Worm (Caenorhabditis elegans) whole organism, L4 larva: ENCODE results near the gene asp-16.
A peak's percentile ranks its signal among the peaks of the same experiment; 100 is the strongest.

Experiments
- D1046.2 ChIP-seq: fragments of 200-800 bp; sonication (Bioruptor generic); IDR thresholded peaks from 2 replicates; pipeline ENCODE4 v1.3.6; 2022; ENCODE audit warnings: missing genetic modification characterization, missing compliant biosample characterization
- F10B5.3 ChIP-seq: sonication (generic microtip); optimal IDR thresholded peaks from 2 replicates; lab custom pipeline; 2016; ENCODE audit warnings: mild to moderate bottlenecking, missing genetic modification characterization, missing compliant biosample characterization
- F44E2.7 ChIP-seq: fragments of 200-800 bp; sonication (Bioruptor generic); IDR thresholded peaks from 2 replicates; pipeline ENCODE4 v2.1.2; 2022; ENCODE audit warnings: missing genetic modification characterization, missing compliant biosample characterization
- F49E8.2 ChIP-seq: sonication (generic microtip); optimal IDR thresholded peaks from 2 replicates; lab custom pipeline; 2016; ENCODE audit warnings: missing compliant biosample characterization, mild to moderate bottlenecking, missing genetic modification characterization, borderline replicate concordance
- T20F7.1 ChIP-seq: fragments of 200-800 bp; sonication (Bioruptor generic); optimal IDR thresholded peaks from 2 replicates; lab custom pipeline; 2018; ENCODE audit warnings: mild to moderate bottlenecking, missing genetic modification characterization, missing compliant biosample characterization
- Y75B8A.6 ChIP-seq: fragments of 200-800 bp; sonication (Bioruptor generic); IDR thresholded peaks from 2 replicates; pipeline ENCODE4 v1.3.6; 2022; ENCODE audit warnings: missing genetic modification reagents, missing genetic modification characterization, missing compliant biosample characterization
- aha-1 ChIP-seq: fragments of 150-350 bp; peaks from one replicate; lab custom pipeline; 2014; ENCODE audit warnings: missing biosample characterization, missing genetic modification characterization
- aly-2 ChIP-seq: sonication (generic microtip); optimal IDR thresholded peaks from 2 replicates; lab custom pipeline; 2018; ENCODE audit warnings: missing biosample characterization, missing genetic modification characterization
- ama-1 ChIP-seq: fragments of 150-350 bp; optimal IDR thresholded peaks from 2 replicates; lab custom pipeline; 2014; ENCODE audit warnings: inconsistent platforms, mixed read lengths
- ceh-32 ChIP-seq: sonication (generic microtip); optimal IDR thresholded peaks from 2 replicates; lab custom pipeline; 2016; ENCODE audit warnings: mild to moderate bottlenecking, missing genetic modification characterization, missing compliant biosample characterization; ENCODE audit not compliant: poor library complexity
- ceh-44 ChIP-seq: fragments of 200-800 bp; sonication (Bioruptor generic); IDR thresholded peaks from 2 replicates; pipeline ENCODE4 v1.3.6; 2022; ENCODE audit warnings: missing genetic modification reagents, missing genetic modification characterization, missing compliant biosample characterization
- ceh-62 ChIP-seq: sonication (generic microtip); optimal IDR thresholded peaks from 2 replicates; lab custom pipeline; 2017; ENCODE audit warnings: missing biosample characterization, missing genetic modification characterization
- daf-16 ChIP-seq, 3 experiments: sonication (generic microtip); optimal IDR thresholded peaks; 2 replicates each; lab custom pipeline; 2016 to 2017; ENCODE audit warnings: missing genetic modification characterization in 3 of 3, missing genetic modification reagents in 3 of 3, mild to moderate bottlenecking in 2 of 3, missing compliant biosample characterization in 2 of 3, missing biosample characterization in 1 of 3, moderate library complexity in 1 of 3
- duxl-1 ChIP-seq: sonication (generic microtip); optimal IDR thresholded peaks from 2 replicates; lab custom pipeline; 2016; ENCODE audit warnings: mild to moderate bottlenecking, missing genetic modification characterization, moderate library complexity, missing compliant biosample characterization; ENCODE audit not compliant: poor library complexity
- egl-43 ChIP-seq: fragments of 200-800 bp; sonication (Bioruptor generic); IDR thresholded peaks from 2 replicates; pipeline ENCODE4 v1.3.6; 2022; ENCODE audit warnings: missing genetic modification reagents, missing genetic modification characterization, missing compliant biosample characterization
- gei-8 ChIP-seq: fragments of 200-800 bp; sonication (Bioruptor generic); optimal IDR thresholded peaks from 2 replicates; lab custom pipeline; 2018; ENCODE audit warnings: mild to moderate bottlenecking, missing genetic modification characterization, missing compliant biosample characterization
- hlh-11 ChIP-seq: fragments of 200-800 bp; sonication (Bioruptor generic); optimal IDR thresholded peaks from 2 replicates; lab custom pipeline; 2018; ENCODE audit warnings: mild to moderate bottlenecking, missing genetic modification characterization, missing compliant biosample characterization
- jun-1 ChIP-seq: fragments of 150-350 bp; optimal IDR thresholded peaks from 2 replicates; lab custom pipeline; 2014; ENCODE audit warnings: missing biosample characterization, missing genetic modification reagents, missing genetic modification characterization
- lin-1 ChIP-seq: fragments of 200-800 bp; sonication (Bioruptor generic); IDR thresholded peaks from 2 replicates; pipeline ENCODE4 v1.3.6; 2022; ENCODE audit warnings: missing genetic modification reagents, missing genetic modification characterization, missing compliant biosample characterization
- lin-15B ChIP-seq: fragments of 150-350 bp; sonication (generic microtip); optimal IDR thresholded peaks from 3 replicates; lab custom pipeline; 2014; ENCODE audit warnings: missing biosample characterization, missing genetic modification characterization
- lsy-2 ChIP-seq, 2 experiments: fragments of 150-350 bp in 1 of 2; sonication (generic microtip) in 1 of 2; optimal IDR thresholded peaks; 2 replicates each; lab custom pipeline; 2014 to 2017; ENCODE audit warnings: missing biosample characterization in 2 of 2, missing genetic modification characterization in 2 of 2
- madf-5 ChIP-seq, 2 experiments: fragments of 200-800 bp; sonication (Bioruptor generic); IDR thresholded peaks; 2 replicates each; pipeline ENCODE4 v1.3.6; 2022; ENCODE audit warnings: missing compliant biosample characterization in 2 of 2, missing genetic modification characterization in 2 of 2
- mdt-29 ChIP-seq: fragments of 200-800 bp; sonication (Bioruptor generic); IDR thresholded peaks from 2 replicates; pipeline ENCODE4 v1.3.6; 2022; ENCODE audit warnings: missing genetic modification reagents, missing genetic modification characterization, missing compliant biosample characterization
- nhr-111 ChIP-seq: fragments of 200-800 bp; sonication (Bioruptor generic); optimal IDR thresholded peaks from 2 replicates; lab custom pipeline; 2018; ENCODE audit warnings: mild to moderate bottlenecking, missing genetic modification characterization, missing compliant biosample characterization
- nhr-237 ChIP-seq: sonication (generic microtip); optimal IDR thresholded peaks from 2 replicates; lab custom pipeline; 2017; ENCODE audit warnings: missing biosample characterization, missing genetic modification characterization
- nhr-28 ChIP-seq: fragments of 150-350 bp; optimal IDR thresholded peaks from 2 replicates; lab custom pipeline; 2014; ENCODE audit warnings: missing biosample characterization, missing genetic modification characterization
- nhr-41 ChIP-seq: fragments of 200-800 bp; sonication (Bioruptor generic); IDR thresholded peaks from 2 replicates; pipeline ENCODE4 v1.3.6; 2022; ENCODE audit warnings: missing genetic modification reagents, missing genetic modification characterization, missing compliant biosample characterization
- nhr-42 ChIP-seq: fragments of 200-800 bp; sonication (Bioruptor generic); IDR thresholded peaks from 2 replicates; pipeline ENCODE4 v1.3.6; 2022; ENCODE audit warnings: missing genetic modification characterization, missing compliant biosample characterization
- nhr-48 ChIP-seq: sonication (generic microtip); optimal IDR thresholded peaks from 2 replicates; lab custom pipeline; 2016; ENCODE audit warnings: mild to moderate bottlenecking, missing genetic modification characterization, missing compliant biosample characterization
- php-3 ChIP-seq: fragments of 200-800 bp; sonication (Bioruptor generic); IDR thresholded peaks from 2 replicates; pipeline ENCODE4 v1.3.6; 2022; ENCODE audit warnings: missing genetic modification reagents, missing genetic modification characterization, missing compliant biosample characterization
- pqm-1 ChIP-seq: sonication (generic microtip); optimal IDR thresholded peaks from 2 replicates; lab custom pipeline; 2017; ENCODE audit warnings: missing biosample characterization, missing genetic modification characterization
- rbr-2 ChIP-seq: sonication (generic microtip); optimal IDR thresholded peaks from 2 replicates; lab custom pipeline; 2016; ENCODE audit warnings: missing genotype, missing genetic modification characterization, missing compliant biosample characterization
- set-16 ChIP-seq: fragments of 200-800 bp; sonication (Bioruptor generic); IDR thresholded peaks from 2 replicates; pipeline ENCODE4 v1.3.6; 2022; ENCODE audit warnings: missing genetic modification reagents, missing genetic modification characterization, missing compliant biosample characterization
- spr-1 ChIP-seq: sonication (generic microtip); optimal IDR thresholded peaks from 2 replicates; lab custom pipeline; 2016; ENCODE audit warnings: mild to moderate bottlenecking, missing genetic modification characterization, missing compliant biosample characterization
- tag-97 ChIP-seq: fragments of 200-800 bp; sonication (Bioruptor generic); IDR thresholded peaks from 2 replicates; pipeline ENCODE4 v1.3.6; 2022; ENCODE audit warnings: missing genetic modification characterization, missing compliant biosample characterization
- vab-7 ChIP-seq: fragments of 200-800 bp; sonication (Bioruptor generic); IDR thresholded peaks from 2 replicates; pipeline ENCODE4 v1.3.6; 2022; ENCODE audit warnings: missing genetic modification reagents, missing genetic modification characterization, missing compliant biosample characterization
- zag-1 ChIP-seq: fragments of 150-350 bp; optimal IDR thresholded peaks from 2 replicates; lab custom pipeline; 2014; ENCODE audit warnings: missing biosample characterization, missing genetic modification characterization

Gene asp-16

DNA sequence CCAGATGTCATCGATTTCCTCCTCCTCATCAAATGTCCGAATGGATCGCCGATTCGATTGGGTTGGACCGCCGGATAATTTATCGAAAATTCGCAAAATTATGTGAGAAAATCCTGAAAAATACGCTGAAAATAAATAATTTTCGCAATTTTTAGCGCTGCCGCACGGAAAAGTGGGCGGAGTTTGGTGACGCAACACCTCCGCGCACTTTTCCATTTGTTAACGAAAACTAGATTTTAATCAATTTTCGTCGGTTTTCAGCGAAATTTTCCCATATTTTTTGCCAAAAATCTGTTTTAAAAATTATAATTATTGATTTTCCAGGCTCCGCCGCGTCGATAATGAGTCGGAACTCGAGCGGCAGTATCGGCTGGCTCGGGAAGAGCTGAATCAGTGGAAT lies 41.4 kb downstream of the asp-16 start, which contains the start of gene Y39B6A.34 (continued):
- TF ChIP-seq egl-43 (GFP tag; lab: Robert Waterston, UW) (no peak), ceh-44 (GFP tag; lab: Robert Waterston, UW) (no peak), jun-1 (tag; lab: Kevin White, UChicago) (no peak), zag-1 (tag; lab: Kevin White, UChicago) (no peak), lsy-2 (tag; optimal IDR thresholded peaks at IDR 0.05; lab: Kevin White, UChicago) (peak in 1 of 2 experiments; percentile 28), ceh-32 (no peak), gei-8 (GFP tag; lab: Kevin White, UChicago) (no peak), tag-97 (no peak), nhr-111 (GFP tag; lab: Kevin White, UChicago) (no peak), daf-16 (GFP tag; optimal IDR thresholded peaks at IDR 0.05; lab: Kevin White, UChicago) (peak in 1 of 2 experiments; percentile 9), daf-16 (tag; optimal IDR thresholded peaks at IDR 0.05; lab: Kevin White, UChicago) (no peak), mdt-29 (GFP tag; lab: Robert Waterston, UW) (no peak), vab-7 (no peak), nhr-28 (tag; lab: Kevin White, UChicago) (peak; percentile 7), lin-1 (GFP tag; lab: Robert Waterston, UW) (no peak), F49E8.2 (tag; lab: Kevin White, UChicago) (no peak), rbr-2 (tag; lab: Kevin White, UChicago) (peak; percentile 33), nhr-237 (tag; lab: Kevin White, UChicago) (no peak), F10B5.3 (tag; lab: Kevin White, UChicago) (peak; percentile 27), nhr-41 (GFP tag; lab: Robert Waterston, UW) (no peak), nhr-42 (no peak), lin-15B (tag; lab: Kevin White, UChicago) (no peak), madf-5 (GFP tag; IDR thresholded peaks at IDR 0.05; lab: Robert Waterston, UW) (no peak), spr-1 (tag; lab: Kevin White, UChicago) (no peak), F44E2.7 (GFP tag; lab: Robert Waterston, UW) (no peak), aly-2 (tag; lab: Kevin White, UChicago) (no peak), set-16 (GFP tag; lab: Robert Waterston, UW) (peak; percentile 37; the same call in 1 of the 2 replicates), hlh-11 (tag; lab: Kevin White, UChicago) (no peak), aha-1 (tag; lab: Kevin White, UChicago) (peak; percentile 61)

DNA sequence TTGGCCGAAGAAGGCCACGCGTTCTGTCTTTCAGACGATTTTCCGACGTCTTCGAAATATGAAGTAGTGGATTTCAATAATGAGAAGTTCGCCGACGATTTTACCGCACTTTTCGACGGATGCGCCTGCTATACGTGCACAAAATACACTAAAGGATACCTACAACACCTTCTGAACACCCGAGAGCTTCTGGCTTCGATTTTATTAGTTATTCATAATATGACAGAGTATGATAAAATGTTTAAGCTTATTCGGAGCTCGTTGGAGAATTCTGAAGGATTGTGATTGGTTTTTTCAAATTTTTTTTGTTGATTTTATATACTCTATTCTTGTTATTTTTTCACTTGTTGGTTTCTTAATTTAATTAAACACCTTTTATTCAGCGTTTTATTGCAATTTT lies 41.9 kb downstream of the asp-16 start:
- TF ChIP-seq Y75B8A.6 (GFP tag; lab: Robert Waterston, UW), result 0 out of 2 replicates have a peak, but pooled peaks have one; percentile 43
- no peak for TF ChIP-seq ama-1
- TF ChIP-seq nhr-237 (tag; lab: Kevin White, UChicago), result no peak
- TF ChIP-seq F10B5.3 (tag; lab: Kevin White, UChicago), result no peak
- no peak for TF ChIP-seq D1046.2 (GFP tag; lab: Robert Waterston, UW)
- no peak for TF ChIP-seq nhr-41 (GFP tag; lab: Robert Waterston, UW)
- TF ChIP-seq duxl-1 (tag; lab: Kevin White, UChicago), result no peak
- peak; percentile 94 for TF ChIP-seq aha-1 (tag; lab: Kevin White, UChicago)
- no peak for TF ChIP-seq ceh-62 (tag; lab: Kevin White, UChicago)

DNA sequence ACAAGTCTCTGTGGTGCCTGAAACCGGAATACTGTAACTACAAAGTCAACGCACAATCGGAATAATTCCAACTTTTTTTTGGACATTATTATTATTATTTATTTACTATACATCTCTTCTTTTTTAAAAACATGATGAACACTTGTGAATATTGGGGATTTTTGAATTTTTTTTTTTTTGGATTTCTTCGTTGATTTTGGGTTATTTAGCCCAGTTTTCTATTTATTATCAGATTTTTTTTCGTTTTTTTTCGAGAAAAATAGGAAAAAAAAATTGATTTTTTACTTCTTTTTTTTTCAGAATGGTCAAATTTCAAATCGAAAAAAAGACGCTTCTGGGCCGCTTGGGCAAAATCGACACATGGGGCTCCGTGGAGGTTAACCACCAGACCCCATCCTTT lies 44.4 kb downstream of the asp-16 start, which contains the start of gene tgt-2:
Gene tgt-2 (plus strand): TSS at position 301 of the 400 bp plus-strand sequence.
- TF ChIP-seq T20F7.1 (no peak), nhr-48 (no peak), php-3 (no peak), pqm-1 (no peak)
